Fruit fly (Drosophila melanogaster): ENCODE measurements around the gene CG3097.

CG3097 gene

DNA sequence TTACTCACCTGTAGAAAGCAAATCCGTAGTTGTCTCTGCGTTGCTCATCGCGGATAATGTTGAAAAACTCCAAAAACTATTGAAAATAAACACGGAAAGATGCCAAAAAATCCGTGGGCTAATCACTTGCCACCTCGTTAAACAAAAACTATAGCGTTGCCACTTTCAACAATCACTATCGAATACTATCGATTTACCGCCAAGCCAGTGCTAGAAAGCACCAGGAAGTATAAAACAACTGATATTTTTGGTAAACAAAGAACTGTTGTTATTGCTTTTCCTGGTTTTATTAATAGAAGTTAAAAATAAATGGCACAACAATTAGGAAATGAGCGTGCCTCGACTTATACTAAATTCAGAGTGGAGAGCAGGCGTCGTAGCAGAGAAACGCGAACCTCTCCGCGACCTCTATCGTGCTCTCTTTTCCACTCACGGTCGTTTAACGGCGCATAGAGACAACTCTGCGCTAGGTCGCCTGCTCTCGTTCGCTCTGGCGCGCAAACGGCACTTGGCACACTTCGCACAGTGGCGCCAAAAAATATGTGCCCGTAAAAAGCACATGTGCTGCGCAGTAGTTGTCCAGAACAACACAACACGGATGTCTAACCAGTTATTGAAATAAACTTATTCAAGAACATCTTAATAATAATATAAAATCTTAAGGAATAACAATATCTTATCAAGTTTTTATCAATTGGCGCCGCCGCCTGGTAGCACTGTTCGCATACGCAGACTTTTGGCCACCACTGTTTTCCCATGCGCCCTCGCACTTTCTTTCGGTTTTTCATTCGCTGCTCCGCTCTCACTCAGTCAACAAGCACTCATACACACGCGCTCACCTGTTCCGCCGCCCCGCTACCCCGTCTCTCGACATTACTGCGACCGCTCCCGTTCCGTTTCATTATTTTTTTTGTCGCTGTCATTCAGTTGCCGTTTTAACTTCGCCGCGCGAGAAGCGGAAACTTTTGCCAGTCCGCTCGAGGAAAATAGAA, 15.4 kb downstream of the CG3097 start, which contains the start of the genes lin-52 and CG15771 (continued):
- TF ChIP-seq OdsH (GFP tag; optimal IDR thresholded peaks at IDR 0.05) = peak; percentile 96
- TF ChIP-seq vri (GFP tag; optimal IDR thresholded peaks at IDR 0.05) = peak; percentile 91
- peak; percentile 96 for TF ChIP-seq acj6 (GFP tag; optimal IDR thresholded peaks at IDR 0.05)
- peak; percentile 98 for TF ChIP-seq CG6808 (GFP tag; optimal IDR thresholded peaks at IDR 0.05)
- TF ChIP-seq dsx (GFP tag; optimal IDR thresholded peaks at IDR 0.05; ENCODE audit: poor library complexity, severe bottlenecking) = peak; percentile 92
- peak; percentile 94 for TF ChIP-seq CG6163 (GFP tag; IDR thresholded peaks at IDR 0.05)
- peak; percentile 97 for TF ChIP-seq svp (GFP tag)
- peak; percentile 95 for TF ChIP-seq eg (GFP tag; IDR thresholded peaks at IDR 0.05)
- TF ChIP-seq esn (GFP tag; optimal IDR thresholded peaks at IDR 0.05) = peak; percentile 96
- TF ChIP-seq Met (GFP tag; optimal IDR thresholded peaks at IDR 0.05) = peak; percentile 96
- TF ChIP-seq ss (GFP tag; optimal IDR thresholded peaks at IDR 0.05) = peak; percentile 96 to 97
- TF ChIP-seq CG7368 (GFP tag; optimal IDR thresholded peaks at IDR 0.05) = peak; percentile 91
- peak; percentile 93 for TF ChIP-seq CG16779 (tag; optimal IDR thresholded peaks at IDR 0.05)
- peak; percentile 95 for TF ChIP-seq CG11762 (GFP tag; optimal IDR thresholded peaks at IDR 0.05; ENCODE audit: insufficient read depth)
- TF ChIP-seq Eip75B (GFP tag; optimal IDR thresholded peaks at IDR 0.05) = peak; percentile 94
- peak; percentile 86 for TF ChIP-seq Ets21C (GFP tag; optimal IDR thresholded peaks at IDR 0.05)
- TF ChIP-seq CG8632 (GFP tag; optimal IDR thresholded peaks at IDR 0.05) = peak; percentile 94
- TF ChIP-seq CG11902 (GFP tag; optimal IDR thresholded peaks at IDR 0.05) = peak; percentile 89
- peak; percentile 98 for TF ChIP-seq CG15336 (GFP tag; IDR thresholded peaks at IDR 0.05)
- TF ChIP-seq spab (GFP tag; optimal IDR thresholded peaks at IDR 0.05) = peak; percentile 93
- peak; percentile 93 for TF ChIP-seq topi (GFP tag; optimal IDR thresholded peaks at IDR 0.05)
- TF ChIP-seq fkh (GFP tag; optimal IDR thresholded peaks at IDR 0.05) = peak; percentile 98
- peak; percentile 88 for TF ChIP-seq CG8319 (GFP tag; optimal IDR thresholded peaks at IDR 0.05)
- TF ChIP-seq Blimp-1 (GFP tag; optimal IDR thresholded peaks at IDR 0.05) = peak; percentile 92
- TF ChIP-seq cyc (GFP tag; optimal IDR thresholded peaks at IDR 0.05) = peak; percentile 92
- TF ChIP-seq CG31627 (GFP tag; optimal IDR thresholded peaks at IDR 0.05) = peak; percentile 92
- TF ChIP-seq lz (GFP tag; optimal IDR thresholded peaks at IDR 0.05) = peak; percentile 95
- peak; percentile 94 for TF ChIP-seq Eip93F (GFP tag; optimal IDR thresholded peaks at IDR 0.05)
- peak; percentile 96 for TF ChIP-seq CG6276 (GFP tag; optimal IDR thresholded peaks at IDR 0.05)
- TF ChIP-seq Hr38 (GFP tag; optimal IDR thresholded peaks at IDR 0.05) = peak; percentile 16
- TF ChIP-seq Smox (GFP tag; optimal IDR thresholded peaks at IDR 0.05) = peak; percentile 93
- peak; percentile 96 for TF ChIP-seq CG6854 (GFP tag; optimal IDR thresholded peaks at IDR 0.05)
- TF ChIP-seq CG9139 (GFP tag; optimal IDR thresholded peaks at IDR 0.05) = peak; percentile 95
- TF ChIP-seq Hr4 (GFP tag; optimal IDR thresholded peaks at IDR 0.05) = peak; percentile 93
- peak; percentile 96 for TF ChIP-seq CG3032 (tag; optimal IDR thresholded peaks at IDR 0.05)
- TF ChIP-seq salr (GFP tag; optimal IDR thresholded peaks at IDR 0.05) = peak; percentile 83 to 92
- TF ChIP-seq CG4318 (GFP tag; optimal IDR thresholded peaks at IDR 0.05) = peak; percentile 94
- TF ChIP-seq dac (GFP tag; optimal IDR thresholded peaks at IDR 0.05) = peak; percentile 96

DNA sequence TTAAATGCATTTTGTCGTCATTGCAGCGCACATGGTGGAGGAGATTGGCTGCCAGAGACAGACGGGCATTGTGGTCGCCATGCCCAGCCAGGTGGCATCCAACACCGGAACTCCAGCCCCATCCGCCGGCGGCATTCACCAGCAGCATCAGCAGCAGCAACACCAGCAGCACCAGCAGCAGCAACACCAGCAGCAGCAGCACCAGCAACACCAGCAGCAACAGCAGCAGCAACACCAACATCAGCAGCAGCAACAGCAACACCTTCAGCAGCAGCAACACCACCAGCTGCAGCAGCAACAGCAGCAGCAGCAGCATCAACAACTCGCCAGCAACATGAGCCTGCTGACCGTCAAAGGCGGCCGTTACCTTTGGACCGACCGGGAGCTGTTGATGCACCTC, 17.7 kb downstream of the CG3097 start:
- TF ChIP-seq lz (GFP tag; optimal IDR thresholded peaks at IDR 0.05) (no peak), Eip93F (GFP tag; optimal IDR thresholded peaks at IDR 0.05) (no peak), cyc (GFP tag; optimal IDR thresholded peaks at IDR 0.05) (no peak), CG10669 (GFP tag; optimal IDR thresholded peaks at IDR 0.05) (no peak), OdsH (GFP tag; optimal IDR thresholded peaks at IDR 0.05) (no peak), CG1621 (tag; optimal IDR thresholded peaks at IDR 0.05) (no peak), svp (GFP tag) (no peak), CG8632 (GFP tag; optimal IDR thresholded peaks at IDR 0.05) (no peak), CG11762 (GFP tag; optimal IDR thresholded peaks at IDR 0.05; ENCODE audit: insufficient read depth) (no peak), fd59A (GFP tag; optimal IDR thresholded peaks at IDR 0.05) (no peak)
